Fruit fly (Drosophila melanogaster) whole organism, embryonic: ENCODE data around the gene CG14882.

ENCODE experiments used
- Blimp-1 ChIP-seq: fragments of 200-800 bp; sonication (Bioruptor generic); optimal IDR thresholded peaks from 3 replicates; lab custom pipeline; 2018; ENCODE audit warnings: missing biosample characterization, missing genetic modification characterization, mild to moderate bottlenecking, moderate library complexity, missing genetic modification reagents
- CG10147 ChIP-seq: fragments of 200-800 bp; sonication (Bioruptor generic); optimal IDR thresholded peaks from 2 replicates; lab custom pipeline; 2019; ENCODE audit warnings: missing biosample characterization, mild to moderate bottlenecking, missing genetic modification characterization, moderate library complexity
- CG10209 ChIP-seq: fragments of 200-800 bp; sonication (Bioruptor generic); optimal IDR thresholded peaks from 3 replicates; lab custom pipeline; 2017; ENCODE audit warnings: missing biosample characterization, mild to moderate bottlenecking, missing genetic modification characterization, missing genetic modification reagents
- CG10366 ChIP-seq: fragments of 200-800 bp; sonication (Bioruptor generic); IDR thresholded peaks from 2 replicates; pipeline ENCODE4 v1.3.6; 2022; ENCODE audit warnings: missing biosample characterization, missing genetic modification characterization
- CG10543 ChIP-seq: fragments of 200-800 bp; sonication (Bioruptor generic); optimal IDR thresholded peaks from 3 replicates; lab custom pipeline; 2017; ENCODE audit warnings: missing biosample characterization, mild to moderate bottlenecking, missing genetic modification characterization, moderate library complexity
- CG11695 ChIP-seq: fragments of 200-800 bp; sonication (Bioruptor generic); IDR thresholded peaks from 3 replicates; pipeline ENCODE4 v1.3.6; 2022; ENCODE audit warnings: missing biosample characterization, missing genetic modification characterization
- CG12391 ChIP-seq: fragments of 200-800 bp; sonication (Bioruptor generic); optimal IDR thresholded peaks from 3 replicates; lab custom pipeline; 2018; ENCODE audit warnings: missing biosample characterization, mild to moderate bottlenecking, missing genetic modification characterization, moderate library complexity
- CG15269 ChIP-seq: fragments of 200-800 bp; sonication (Bioruptor generic); optimal IDR thresholded peaks from 2 replicates; lab custom pipeline; 2018; ENCODE audit warnings: missing biosample characterization, mild to moderate bottlenecking, missing genetic modification characterization, moderate library complexity
- CG15696 ChIP-seq: fragments of 200-800 bp; sonication (Bioruptor generic); optimal IDR thresholded peaks from 2 replicates; lab custom pipeline; 2019; ENCODE audit warnings: missing biosample characterization, mild to moderate bottlenecking, missing genetic modification characterization, moderate library complexity
- CG1602 ChIP-seq: fragments of 200-800 bp; sonication (Bioruptor generic); optimal IDR thresholded peaks from 3 replicates; lab custom pipeline; 2016; ENCODE audit warnings: missing biosample characterization, missing genetic modification characterization
- CG17359 ChIP-seq: fragments of 200-800 bp; sonication (Bioruptor generic); optimal IDR thresholded peaks from 3 replicates; lab custom pipeline; 2018; ENCODE audit warnings: missing biosample characterization, mild to moderate bottlenecking, missing genetic modification characterization, moderate library complexity
- CG17361 ChIP-seq: fragments of 200-800 bp; sonication (Bioruptor generic); IDR thresholded peaks from 3 replicates; pipeline ENCODE4 v1.3.6; 2022; ENCODE audit warnings: missing biosample characterization, missing genetic modification characterization
- CG17829 ChIP-seq: fragments of 200-800 bp; optimal IDR thresholded peaks from 2 replicates; lab custom pipeline; 2019; ENCODE audit warnings: missing biosample characterization, mild to moderate bottlenecking, missing genetic modification characterization, moderate library complexity
- CG2678 ChIP-seq: fragments of 200-800 bp; sonication (Bioruptor generic); optimal IDR thresholded peaks from 3 replicates; lab custom pipeline; 2019; ENCODE audit warnings: missing biosample characterization, mild to moderate bottlenecking, missing genetic modification characterization, moderate library complexity
- CG3163 ChIP-seq: fragments of 200-800 bp; sonication (Bioruptor generic); optimal IDR thresholded peaks from 3 replicates; lab custom pipeline; 2016; ENCODE audit warnings: missing biosample characterization, missing genetic modification characterization
- CG3281 ChIP-seq: fragments of 200-800 bp; sonication (Bioruptor generic); optimal IDR thresholded peaks from 3 replicates; lab custom pipeline; 2017; ENCODE audit warnings: missing biosample characterization, mild to moderate bottlenecking, missing genetic modification characterization
- CG33213 ChIP-seq: fragments of 200-800 bp; sonication (Bioruptor generic); optimal IDR thresholded peaks from 3 replicates; lab custom pipeline; 2016; ENCODE audit warnings: missing biosample characterization, missing genetic modification characterization
- CG3726 ChIP-seq: fragments of 200-800 bp; sonication (Bioruptor generic); IDR thresholded peaks from 3 replicates; pipeline ENCODE4, ENCODE4 v1.3.6; 2022; ENCODE audit warnings: missing biosample characterization, missing genetic modification characterization
- CG3995 ChIP-seq: fragments of 200-800 bp; sonication (Bioruptor generic); optimal IDR thresholded peaks from 3 replicates; lab custom pipeline; 2016; ENCODE audit warnings: missing biosample characterization, missing genetic modification characterization
- CG9727 ChIP-seq: fragments of 200-800 bp; sonication (Bioruptor generic); optimal IDR thresholded peaks from 3 replicates; lab custom pipeline; 2017; ENCODE audit warnings: missing biosample characterization, mild to moderate bottlenecking, missing genetic modification characterization
- CoRest ChIP-seq: fragments of 200-800 bp; sonication (Bioruptor generic); optimal IDR thresholded peaks from 3 replicates; lab custom pipeline; 2018; ENCODE audit warnings: missing biosample characterization, mild to moderate bottlenecking, missing genetic modification characterization, moderate library complexity
- D ChIP-seq, 2 experiments: fragments of 200-800 bp in 1 of 2; fragments of >200 bp in 1 of 2; sonication (Bioruptor generic) in 1 of 2; optimal IDR thresholded peaks; 2 replicates in 1 of 2; 3 replicates in 1 of 2; lab custom pipeline; 2017; ENCODE audit warnings: mild to moderate bottlenecking in 1 of 2, missing biosample characterization in 1 of 2, missing genetic modification characterization in 1 of 2, missing genetic modification reagents in 1 of 2
- Drgx ChIP-seq: fragments of 200-800 bp; sonication (Bioruptor generic); IDR thresholded peaks from 2 replicates; pipeline ENCODE4 v1.3.6; 2022; ENCODE audit warnings: missing biosample characterization, missing genetic modification characterization
- Fer1 ChIP-seq: fragments of 200-800 bp; sonication (Bioruptor generic); optimal IDR thresholded peaks from 2 replicates; lab custom pipeline; 2017; ENCODE audit warnings: missing biosample characterization, mild to moderate bottlenecking, missing genetic modification characterization
- GATAe ChIP-seq: fragments of 200-800 bp; sonication (Bioruptor generic); conservative IDR thresholded peaks from 2 replicates; pipeline ENCODE4 v1.3.6; 2022; ENCODE audit warnings: missing biosample characterization, missing genetic modification characterization
- HmgZ ChIP-seq: fragments of 200-800 bp; sonication (Bioruptor generic); optimal IDR thresholded peaks from 2 replicates; lab custom pipeline; 2018; ENCODE audit warnings: missing biosample characterization, mild to moderate bottlenecking, missing genetic modification characterization
- Mad ChIP-seq: fragments of 200-800 bp; sonication (Bioruptor generic); optimal IDR thresholded peaks from 2 replicates; lab custom pipeline; 2016; ENCODE audit warnings: missing biosample characterization, missing genetic modification characterization
- Rx ChIP-seq: fragments of 200-800 bp; sonication (Bioruptor generic); IDR thresholded peaks from 2 replicates; pipeline ENCODE4 v1.3.6; 2022; ENCODE audit warnings: missing biosample characterization, missing genetic modification characterization
- Side ChIP-seq: fragments of 200-800 bp; sonication (Bioruptor generic); optimal IDR thresholded peaks from 2 replicates; lab custom pipeline; 2016; ENCODE audit warnings: missing biosample characterization, missing genetic modification characterization
- Sry-δ ChIP-seq: fragments of 200-800 bp; sonication (Bioruptor generic); optimal IDR thresholded peaks from 2 replicates; lab custom pipeline; 2016; ENCODE audit warnings: missing biosample characterization, missing genetic modification characterization
- Xbp1 ChIP-seq: fragments of 200-800 bp; sonication (Bioruptor generic); optimal IDR thresholded peaks from 3 replicates; lab custom pipeline; 2016; ENCODE audit warnings: missing biosample characterization, mild to moderate bottlenecking, missing genetic modification characterization
- YL-1 ChIP-seq: fragments of 200-800 bp; sonication (Bioruptor generic); optimal IDR thresholded peaks from 3 replicates; lab custom pipeline; 2017; ENCODE audit warnings: missing biosample characterization, mild to moderate bottlenecking, missing genetic modification characterization
- al ChIP-seq: fragments of 200-800 bp; sonication (Bioruptor generic); IDR thresholded peaks from 2 replicates; pipeline ENCODE4 v1.3.6; 2022; ENCODE audit warnings: missing biosample characterization, missing genetic modification characterization
- bigmax ChIP-seq: fragments of 200-800 bp; sonication (Bioruptor generic); optimal IDR thresholded peaks from 2 replicates; lab custom pipeline; 2018; ENCODE audit warnings: missing biosample characterization, mild to moderate bottlenecking, missing genetic modification characterization
- bsh ChIP-seq, 2 experiments: fragments of 200-800 bp; sonication (Bioruptor generic); optimal IDR thresholded peaks; 2 replicates each; lab custom pipeline; 2017 to 2018; ENCODE audit warnings: mild to moderate bottlenecking in 2 of 2, missing biosample characterization in 2 of 2, missing genetic modification characterization in 2 of 2, moderate library complexity in 1 of 2
- crp ChIP-seq, 2 experiments: fragments of 200-800 bp; sonication (Bioruptor generic); optimal IDR thresholded peaks; 2 replicates in 1 of 2; 3 replicates in 1 of 2; lab custom pipeline; 2017; ENCODE audit warnings: missing biosample characterization in 2 of 2, missing genetic modification characterization in 2 of 2, mild to moderate bottlenecking in 1 of 2, moderate library complexity in 1 of 2
- dmrt11E ChIP-seq: fragments of 200-800 bp; sonication (Bioruptor generic); optimal IDR thresholded peaks from 3 replicates; lab custom pipeline; 2018; ENCODE audit warnings: missing biosample characterization, mild to moderate bottlenecking, missing genetic modification characterization, moderate library complexity
- ftz-f1 ChIP-seq: fragments of 200-800 bp; sonication (Bioruptor generic); optimal IDR thresholded peaks from 2 replicates; lab custom pipeline; 2016; ENCODE audit warnings: missing biosample characterization, missing genetic modification characterization
- lab ChIP-seq: fragments of 200-800 bp; sonication (Bioruptor generic); optimal IDR thresholded peaks from 3 replicates; lab custom pipeline; 2017; ENCODE audit warnings: missing biosample characterization, missing genetic modification characterization, mild to moderate bottlenecking, moderate library complexity, missing genetic modification reagents
- mirr ChIP-seq: fragments of 200-800 bp; sonication (Bioruptor generic); optimal IDR thresholded peaks from 3 replicates; lab custom pipeline; 2018; ENCODE audit warnings: missing biosample characterization, mild to moderate bottlenecking, missing genetic modification characterization
- odd ChIP-seq: fragments of 200-800 bp; sonication (Bioruptor generic); optimal IDR thresholded peaks from 2 replicates; lab custom pipeline; 2017; ENCODE audit warnings: missing biosample characterization, mild to moderate bottlenecking, missing genetic modification characterization
- pan ChIP-seq, 4 experiments: fragments of >200 bp in 3 of 4; fragments of 200-800 bp in 1 of 4; sonication (Bioruptor generic) in 1 of 4; optimal IDR thresholded peaks in 3 of 4; IDR thresholded peaks in 1 of 4; 2 replicates each; pipeline versions ENCODE4 v1.3.6 to Lab custom; 2017 to 2022; ENCODE audit warnings: missing biosample characterization in 2 of 4, missing genetic modification characterization in 2 of 4, mixed read lengths in 1 of 4
- row ChIP-seq: fragments of 200-800 bp; sonication (Bioruptor generic); IDR thresholded peaks from 3 replicates; pipeline ENCODE4 v1.3.6; 2022; ENCODE audit warnings: missing biosample characterization, missing genetic modification characterization
- run ChIP-seq: fragments of 200-800 bp; sonication (Bioruptor generic); optimal IDR thresholded peaks from 3 replicates; lab custom pipeline; 2018; ENCODE audit warnings: missing biosample characterization, mild to moderate bottlenecking, missing genetic modification characterization
- sens-2 ChIP-seq: fragments of 200-800 bp; sonication (Bioruptor generic); IDR thresholded peaks from 2 replicates; pipeline ENCODE4 v1.3.6; 2022; ENCODE audit warnings: missing biosample characterization, missing genetic modification characterization
- sug ChIP-seq: fragments of 200-800 bp; optimal IDR thresholded peaks from 2 replicates; lab custom pipeline; 2019; ENCODE audit warnings: missing biosample characterization, mild to moderate bottlenecking, missing genetic modification characterization, moderate library complexity
- tap ChIP-seq: fragments of 200-800 bp; optimal IDR thresholded peaks from 3 replicates; lab custom pipeline; 2019; ENCODE audit warnings: missing biosample characterization, mild to moderate bottlenecking, missing genetic modification characterization, moderate library complexity
- tin ChIP-seq: fragments of 200-800 bp; sonication (Bioruptor generic); optimal IDR thresholded peaks from 3 replicates; lab custom pipeline; 2016; ENCODE audit warnings: missing biosample characterization, missing genetic modification characterization
- zen ChIP-seq: fragments of 200-800 bp; sonication (Bioruptor generic); optimal IDR thresholded peaks from 3 replicates; lab custom pipeline; 2018; ENCODE audit warnings: missing biosample characterization, mild to moderate bottlenecking, missing genetic modification characterization, moderate library complexity

Gene CG14882

DNA sequence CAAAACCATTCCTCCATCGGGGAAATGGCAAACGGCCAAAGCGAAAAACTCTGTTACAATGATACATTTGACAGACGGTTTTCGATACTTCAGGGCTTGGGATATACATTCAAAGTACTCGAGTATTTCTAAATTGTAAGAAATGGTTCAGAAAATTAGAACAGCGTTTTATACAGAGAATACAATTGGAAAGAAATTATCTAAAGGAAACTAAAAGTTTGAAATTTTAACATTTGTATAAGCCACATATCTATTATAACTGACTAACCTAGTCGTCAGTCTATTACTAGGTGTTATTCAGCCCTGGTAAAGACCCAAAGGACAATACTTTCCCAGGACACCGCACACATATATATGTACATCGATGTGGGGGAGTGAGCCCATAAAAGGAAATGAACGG is 33.5 kb downstream of the CG14882 start (continued):
- TF ChIP-seq row (GFP tag; lab: Robert Waterston, UW) (peak; percentile 54; the same call in 2 of the 3 replicates), CG17361 (GFP tag; lab: Robert Waterston, UW) (peak; percentile 24; the same call in 1 of the 3 replicates), bigmax (no peak), Drgx (GFP tag; lab: Robert Waterston, UW) (no peak), dmrt11E (tag; lab: Kevin White, UChicago) (no peak), Rx (GFP tag; lab: Robert Waterston, UW) (no peak), CG3995 (no peak), CG17829 (tag; lab: Kevin White, UChicago) (peak; percentile 29), CG9727 (GFP tag; lab: Kevin White, UChicago) (peak; percentile 31), CG10543 (GFP tag; lab: Kevin White, UChicago) (peak; percentile 45), CG15269 (tag; lab: Kevin White, UChicago) (no peak), YL-1 (GFP tag; lab: Kevin White, UChicago) (no peak), Side (GFP tag; lab: Kevin White, UChicago) (no peak), al (GFP tag; lab: Robert Waterston, UW) (no peak), CG12391 (tag; lab: Kevin White, UChicago) (peak; percentile 40), D (optimal IDR thresholded peaks at IDR 0.05; lab: Kevin White, UChicago) (no peak), D (GFP tag; optimal IDR thresholded peaks at IDR 0.05; lab: Kevin White, UChicago) (no peak), GATAe (GFP tag; lab: Robert Waterston, UW) (no peak), CG11695 (GFP tag; lab: Robert Waterston, UW) (0 out of 3 replicates have a peak, but pooled peaks have one; percentile 16), odd (GFP tag; lab: Kevin White, UChicago) (peak; percentile 23), CG3281 (GFP tag; lab: Kevin White, UChicago) (peak; percentile 55), Blimp-1 (GFP tag; lab: Kevin White, UChicago) (peak; percentile 26), pan (optimal IDR thresholded peaks at IDR 0.05; lab: Kevin White, UChicago) (no peak), pan (GFP tag; optimal IDR thresholded peaks at IDR 0.05 in 1 of 2, IDR thresholded peaks at IDR 0.05 in 1 of 2) (no peak), ftz-f1 (no peak), lab (peak; percentile 68), CG10366 (GFP tag; lab: Robert Waterston, UW) (no peak), HmgZ (tag; lab: Kevin White, UChicago) (peak; percentile 8), CG1602 (no peak), Sry-δ (GFP tag; lab: Kevin White, UChicago) (no peak), sug (peak; percentile 28), CG33213 (GFP tag; lab: Kevin White, UChicago) (no peak), tin (GFP tag; lab: Kevin White, UChicago) (peak; percentile 20), run (no peak), sens-2 (no peak), CG10209 (GFP tag; lab: Kevin White, UChicago) (peak; percentile 7), zen (peak; percentile 10), CG2678 (tag; lab: Kevin White, UChicago) (peak; percentile 75), CG3163 (GFP tag; lab: Kevin White, UChicago) (no peak), Mad (GFP tag; lab: Kevin White, UChicago) (no peak), crp (GFP tag; optimal IDR thresholded peaks at IDR 0.05; lab: Kevin White, UChicago) (no peak), Xbp1 (GFP tag; lab: Kevin White, UChicago) (peak; percentile 7), CG17359 (tag; lab: Kevin White, UChicago) (peak; percentile 23), CG15696 (tag; lab: Kevin White, UChicago) (peak; percentile 58), bsh (GFP tag; optimal IDR thresholded peaks at IDR 0.05; lab: Kevin White, UChicago) (peak in 1 of 2 experiments; percentile 23), CG10147 (GFP tag; lab: Kevin White, UChicago) (peak; percentile 47), CoRest (peak; percentile 52), tap (tag; lab: Kevin White, UChicago) (peak; percentile 32), mirr (GFP tag; lab: Kevin White, UChicago) (peak; percentile 17), CG3726 (GFP tag; lab: Robert Waterston, UW) (no peak), Fer1 (GFP tag; lab: Kevin White, UChicago) (peak; percentile 71)
